Fruit fly (Drosophila melanogaster) whole organism, embryonic: ENCODE results near the gene CG13392.

ENCODE experiments used
- B-H1 ChIP-seq: fragments of 200-800 bp; sonication (Bioruptor generic); IDR thresholded peaks from 3 replicates; pipeline ENCODE4 v1.3.6; 2022; ENCODE audit warnings: missing biosample characterization, missing genetic modification characterization
- CG10267 ChIP-seq: fragments of 200-800 bp; sonication (Bioruptor generic); optimal IDR thresholded peaks from 2 replicates; lab custom pipeline; 2018; ENCODE audit warnings: missing biosample characterization, mild to moderate bottlenecking, missing genetic modification characterization, moderate library complexity
- CG10959 ChIP-seq: fragments of 200-800 bp; sonication (Bioruptor generic); IDR thresholded peaks from 2 replicates; pipeline ENCODE4 v1.3.6; 2022; ENCODE audit warnings: missing biosample characterization, missing genetic modification characterization
- CG11695 ChIP-seq: fragments of 200-800 bp; sonication (Bioruptor generic); IDR thresholded peaks from 3 replicates; pipeline ENCODE4 v1.3.6; 2022; ENCODE audit warnings: missing biosample characterization, missing genetic modification characterization
- CG13296 ChIP-seq: fragments of 200-800 bp; sonication (Bioruptor generic); optimal IDR thresholded peaks from 3 replicates; lab custom pipeline; 2018; ENCODE audit warnings: missing biosample characterization, mild to moderate bottlenecking, missing genetic modification characterization
- CG13424 ChIP-seq: fragments of 200-800 bp; sonication (Bioruptor generic); optimal IDR thresholded peaks from 2 replicates; lab custom pipeline; 2019; ENCODE audit warnings: missing biosample characterization, mild to moderate bottlenecking, missing genetic modification characterization, moderate library complexity
- CG2199 ChIP-seq: fragments of 200-800 bp; sonication (Bioruptor generic); IDR thresholded peaks from 3 replicates; pipeline ENCODE4 v1.3.6; 2022; ENCODE audit warnings: missing biosample characterization, missing genetic modification characterization
- CG2202 ChIP-seq: fragments of 200-800 bp; sonication (Bioruptor generic); optimal IDR thresholded peaks from 2 replicates; lab custom pipeline; 2018; ENCODE audit warnings: missing biosample characterization, mild to moderate bottlenecking, missing genetic modification characterization
- CG3065 ChIP-seq: fragments of 200-800 bp; sonication (Bioruptor generic); optimal IDR thresholded peaks from 2 replicates; lab custom pipeline; 2016; ENCODE audit warnings: missing biosample characterization, missing genetic modification characterization
- CG31441 ChIP-seq: fragments of 200-800 bp; sonication (Bioruptor generic); IDR thresholded peaks from 2 replicates; pipeline ENCODE4 v1.3.6; 2022; ENCODE audit warnings: missing biosample characterization, missing genetic modification characterization
- CG32532 ChIP-seq: fragments of 200-800 bp; sonication (Bioruptor generic); IDR thresholded peaks from 2 replicates; pipeline ENCODE4 v1.3.6; 2022; ENCODE audit warnings: missing biosample characterization, missing genetic modification characterization
- CG3847 ChIP-seq: fragments of 200-800 bp; sonication (Bioruptor generic); IDR thresholded peaks from 2 replicates; pipeline ENCODE4 v1.3.6; 2022; ENCODE audit warnings: missing biosample characterization, missing genetic modification characterization
- CG6689 ChIP-seq: fragments of 200-800 bp; sonication (Bioruptor generic); IDR thresholded peaks from 2 replicates; pipeline ENCODE4 v1.3.6; 2022; ENCODE audit warnings: missing biosample characterization, missing genetic modification characterization
- CG6813 ChIP-seq: fragments of 200-800 bp; sonication (Bioruptor generic); optimal IDR thresholded peaks from 2 replicates; lab custom pipeline; 2017; ENCODE audit warnings: missing biosample characterization, missing genetic modification characterization, mild to moderate bottlenecking, moderate library complexity, missing genetic modification reagents
- CG7556 ChIP-seq: fragments of 200-800 bp; sonication (Bioruptor generic); optimal IDR thresholded peaks from 2 replicates; lab custom pipeline; 2017; ENCODE audit warnings: missing biosample characterization, mild to moderate bottlenecking, missing genetic modification characterization
- CG7987 ChIP-seq: fragments of 200-800 bp; sonication (Bioruptor generic); optimal IDR thresholded peaks from 2 replicates; lab custom pipeline; 2018; ENCODE audit warnings: missing biosample characterization, mild to moderate bottlenecking, missing genetic modification characterization, moderate library complexity
- CG9609 ChIP-seq: fragments of 200-800 bp; sonication (Bioruptor generic); optimal IDR thresholded peaks from 3 replicates; lab custom pipeline; 2016; ENCODE audit warnings: missing biosample characterization, missing genetic modification characterization
- Dad ChIP-seq: fragments of 200-800 bp; sonication (Bioruptor generic); optimal IDR thresholded peaks from 3 replicates; lab custom pipeline; 2016; ENCODE audit warnings: missing biosample characterization, missing genetic modification characterization
- Dek ChIP-seq: fragments of 200-800 bp; sonication (Bioruptor generic); optimal IDR thresholded peaks from 3 replicates; lab custom pipeline; 2019; ENCODE audit warnings: missing biosample characterization, mild to moderate bottlenecking, missing genetic modification characterization, moderate library complexity
- Doc3 ChIP-seq: fragments of 200-800 bp; sonication (Bioruptor generic); IDR thresholded peaks from 3 replicates; pipeline ENCODE4 v1.3.6; 2022; ENCODE audit warnings: missing biosample characterization, missing genetic modification characterization; ENCODE audit not compliant: partially characterized antibody
- Ets97D ChIP-seq: fragments of 200-800 bp; sonication (Bioruptor generic); optimal IDR thresholded peaks from 3 replicates; lab custom pipeline; 2016; ENCODE audit warnings: missing biosample characterization, missing genetic modification characterization
- Fer3 ChIP-seq: fragments of 200-800 bp; sonication (Bioruptor generic); optimal IDR thresholded peaks from 2 replicates; lab custom pipeline; 2018; ENCODE audit warnings: missing biosample characterization, mild to moderate bottlenecking, missing genetic modification characterization, moderate library complexity
- H2.0 ChIP-seq: fragments of 200-800 bp; sonication (Bioruptor generic); IDR thresholded peaks from 2 replicates; pipeline ENCODE4 v1.3.6; 2022; ENCODE audit warnings: missing biosample characterization, missing genetic modification characterization
- Lhr ChIP-seq: fragments of 200-800 bp; sonication (Bioruptor generic); optimal IDR thresholded peaks from 3 replicates; lab custom pipeline; 2017; ENCODE audit warnings: mild to moderate bottlenecking, missing biosample characterization, missing genetic modification reagents, missing genetic modification characterization
- MESR4 ChIP-seq: fragments of 200-800 bp; sonication (Bioruptor generic); optimal IDR thresholded peaks from 2 replicates; lab custom pipeline; 2018; ENCODE audit warnings: missing biosample characterization, mild to moderate bottlenecking, missing genetic modification characterization, moderate library complexity
- Myb ChIP-seq: fragments of 200-800 bp; sonication (Bioruptor generic); optimal IDR thresholded peaks from 2 replicates; lab custom pipeline; 2016; ENCODE audit warnings: missing biosample characterization, missing genetic modification characterization
- Nf-YC ChIP-seq: fragments of 200-800 bp; optimal IDR thresholded peaks from 3 replicates; lab custom pipeline; 2019; ENCODE audit warnings: missing biosample characterization, mild to moderate bottlenecking, missing genetic modification characterization, moderate library complexity
- Oli ChIP-seq: fragments of 200-800 bp; sonication (Bioruptor generic); optimal IDR thresholded peaks from 2 replicates; lab custom pipeline; 2018; ENCODE audit warnings: missing biosample characterization, mild to moderate bottlenecking, missing genetic modification characterization, moderate library complexity
- ab ChIP-seq: fragments of 200-800 bp; sonication (Bioruptor generic); optimal IDR thresholded peaks from 2 replicates; lab custom pipeline; 2016; ENCODE audit warnings: missing biosample characterization, missing genetic modification characterization
- br ChIP-seq: fragments of >200 bp; optimal IDR thresholded peaks from 2 replicates; lab custom pipeline; 2017
- bsh ChIP-seq, 2 experiments: fragments of 200-800 bp; sonication (Bioruptor generic); optimal IDR thresholded peaks; 2 replicates each; lab custom pipeline; 2017 to 2018; ENCODE audit warnings: mild to moderate bottlenecking in 2 of 2, missing biosample characterization in 2 of 2, missing genetic modification characterization in 2 of 2, moderate library complexity in 1 of 2
- chn ChIP-seq: fragments of 200-800 bp; sonication (Bioruptor generic); optimal IDR thresholded peaks from 2 replicates; lab custom pipeline; 2016; ENCODE audit warnings: missing biosample characterization, missing genetic modification characterization
- cwo ChIP-seq: fragments of 200-800 bp; sonication (Bioruptor generic); optimal IDR thresholded peaks from 3 replicates; lab custom pipeline; 2017; ENCODE audit warnings: missing biosample characterization, missing genetic modification characterization, mild to moderate bottlenecking, moderate library complexity, missing genetic modification reagents
- dan ChIP-seq: fragments of 200-800 bp; sonication (Bioruptor generic); IDR thresholded peaks from 2 replicates; pipeline ENCODE4 v1.3.6; 2022; ENCODE audit warnings: missing biosample characterization, missing genetic modification characterization
- dimm ChIP-seq: fragments of 200-800 bp; sonication (Bioruptor generic); IDR thresholded peaks from 2 replicates; pipeline ENCODE4 v1.3.6; 2022; ENCODE audit warnings: missing biosample characterization, missing genetic modification characterization
- dysf ChIP-seq: fragments of 200-800 bp; sonication (Bioruptor generic); IDR thresholded peaks from 3 replicates; pipeline ENCODE4 v1.3.6; 2022; ENCODE audit warnings: missing biosample characterization, missing genetic modification characterization
- gcm ChIP-seq: fragments of 200-800 bp; sonication (Bioruptor generic); optimal IDR thresholded peaks from 2 replicates; lab custom pipeline; 2019; ENCODE audit warnings: missing biosample characterization, mild to moderate bottlenecking, missing genetic modification characterization, moderate library complexity
- ken ChIP-seq: fragments of 200-800 bp; sonication (Bioruptor generic); IDR thresholded peaks from 3 replicates; pipeline ENCODE4 v1.3.6; 2022; ENCODE audit warnings: missing biosample characterization, missing genetic modification characterization
- lab ChIP-seq: fragments of 200-800 bp; sonication (Bioruptor generic); optimal IDR thresholded peaks from 3 replicates; lab custom pipeline; 2017; ENCODE audit warnings: missing biosample characterization, missing genetic modification characterization, mild to moderate bottlenecking, moderate library complexity, missing genetic modification reagents
- mld ChIP-seq: fragments of 200-800 bp; sonication (Bioruptor generic); IDR thresholded peaks from 3 replicates; pipeline ENCODE4 v1.3.6; 2022; ENCODE audit warnings: missing biosample characterization, missing genetic modification characterization; ENCODE audit not compliant: partially characterized antibody
- nerfin-1 ChIP-seq: fragments of 200-800 bp; sonication (Bioruptor generic); optimal IDR thresholded peaks from 3 replicates; lab custom pipeline; 2019; ENCODE audit warnings: missing biosample characterization, mild to moderate bottlenecking, missing genetic modification characterization, moderate library complexity
- nom ChIP-seq: fragments of 200-800 bp; sonication (Bioruptor generic); optimal IDR thresholded peaks from 2 replicates; lab custom pipeline; 2017; ENCODE audit warnings: missing biosample characterization, missing genetic modification characterization, mild to moderate bottlenecking, moderate library complexity, missing genetic modification reagents
- otp ChIP-seq: fragments of 200-800 bp; sonication (Bioruptor generic); IDR thresholded peaks from 3 replicates; pipeline ENCODE4, ENCODE4 v1.3.6; 2022; ENCODE audit warnings: missing biosample characterization, missing genetic modification characterization
- p53 ChIP-seq: fragments of 200-800 bp; sonication (Bioruptor generic); optimal IDR thresholded peaks from 2 replicates; lab custom pipeline; 2016; ENCODE audit warnings: missing biosample characterization, missing genetic modification characterization
- phol ChIP-seq: fragments of 200-800 bp; sonication (Bioruptor generic); optimal IDR thresholded peaks from 3 replicates; lab custom pipeline; 2018; ENCODE audit warnings: missing biosample characterization, mild to moderate bottlenecking, missing genetic modification characterization, moderate library complexity
- scrt ChIP-seq: fragments of 200-800 bp; sonication (Bioruptor generic); optimal IDR thresholded peaks from 2 replicates; lab custom pipeline; 2018; ENCODE audit warnings: missing biosample characterization, mild to moderate bottlenecking, missing genetic modification characterization, moderate library complexity
- ssp ChIP-seq: fragments of 200-800 bp; sonication (Bioruptor generic); IDR thresholded peaks from 2 replicates; pipeline ENCODE4 v1.3.6; 2022; ENCODE audit warnings: missing biosample characterization, missing genetic modification characterization
- vnd ChIP-seq: fragments of 200-800 bp; sonication (Bioruptor generic); IDR thresholded peaks from 3 replicates; pipeline ENCODE4 v1.3.6; 2022; ENCODE audit warnings: missing biosample characterization, missing genetic modification characterization; ENCODE audit not compliant: partially characterized antibody
- wek ChIP-seq: fragments of 200-800 bp; sonication (Bioruptor generic); optimal IDR thresholded peaks from 3 replicates; lab custom pipeline; 2018; ENCODE audit warnings: missing biosample characterization, mild to moderate bottlenecking, missing genetic modification characterization, moderate library complexity
- zf30C ChIP-seq: fragments of 200-800 bp; sonication (Bioruptor generic); optimal IDR thresholded peaks from 3 replicates; lab custom pipeline; 2018; ENCODE audit warnings: missing biosample characterization, mild to moderate bottlenecking, missing genetic modification characterization

CG13392 gene

DNA sequence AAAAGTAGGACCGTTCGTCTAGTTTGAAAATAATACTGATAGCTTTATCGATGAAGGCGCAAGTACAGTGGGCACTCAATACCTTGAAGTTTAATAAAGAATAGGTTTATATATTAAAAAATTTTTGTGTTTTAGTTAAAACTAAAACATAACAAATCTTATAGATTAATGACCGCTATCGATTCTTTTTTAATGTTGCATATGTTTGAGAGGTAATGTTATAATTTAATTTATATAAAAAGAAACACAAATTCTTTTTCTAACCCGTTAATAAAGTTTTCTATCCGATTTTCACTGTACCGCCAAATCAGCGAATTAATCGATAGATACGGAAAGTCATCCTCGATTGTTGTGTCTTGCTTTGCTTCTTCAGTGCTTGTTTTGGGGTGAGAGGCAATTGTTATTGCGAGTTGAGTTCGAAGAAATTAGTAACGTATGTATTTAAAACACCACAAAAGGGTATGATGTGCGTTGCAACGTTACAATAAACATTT, 1.5 kb upstream of the CG13392 start, which contains the start of the genes Dad1 and CG13384 (continued):
- TF ChIP-seq ssp (peak; percentile 86), dan (GFP tag; lab: Robert Waterston, UW) (peak; percentile 63), otp (0 out of 3 replicates have a peak, but pooled peaks have one; percentile 55), CG10267 (tag; lab: Kevin White, UChicago) (peak; percentile 92), CG10959 (GFP tag; lab: Robert Waterston, UW) (peak; percentile 69), Dad (GFP tag; lab: Kevin White, UChicago) (peak; percentile 44), B-H1 (GFP tag; lab: Robert Waterston, UW) (peak; percentile 85), phol (tag; lab: Kevin White, UChicago) (peak; percentile 94), CG3847 (GFP tag; lab: Robert Waterston, UW) (peak; percentile 94), Fer3 (tag; lab: Kevin White, UChicago) (peak; percentile 95), bsh (GFP tag; optimal IDR thresholded peaks at IDR 0.05; lab: Kevin White, UChicago) (peak in 1 of 2 experiments; percentile 90), CG13424 (peak; percentile 96), nom (GFP tag; lab: Kevin White, UChicago) (peak; percentile 84), CG31441 (GFP tag; lab: Robert Waterston, UW) (peak; percentile 97), gcm (GFP tag; lab: Kevin White, UChicago) (peak; percentile 93), zf30C (peak; percentile 6), p53 (GFP tag; lab: Kevin White, UChicago) (no peak), CG6689 (peak; percentile 94), chn (GFP tag; lab: Kevin White, UChicago) (peak; percentile 68), CG11695 (GFP tag; lab: Robert Waterston, UW) (peak; percentile 92), CG7987 (GFP tag; lab: Kevin White, UChicago) (peak; percentile 40), CG32532 (GFP tag; lab: Robert Waterston, UW) (peak; percentile 96), vnd (no peak), dimm (GFP tag; lab: Robert Waterston, UW) (peak; percentile 58), MESR4 (GFP tag; lab: Kevin White, UChicago) (no peak), CG7556 (GFP tag; lab: Kevin White, UChicago) (peak; percentile 94), CG6813 (GFP tag; lab: Kevin White, UChicago) (peak; percentile 84), dysf (GFP tag; lab: Robert Waterston, UW) (peak; percentile 96), ab (GFP tag; lab: Kevin White, UChicago) (peak; percentile 20), CG13296 (GFP tag; lab: Kevin White, UChicago) (peak; percentile 96), Doc3 (GFP tag; lab: Robert Waterston, UW) (peak; percentile 32; the same call in 1 of the 3 replicates), ken (GFP tag; lab: Robert Waterston, UW) (peak; percentile 81), Oli (peak; percentile 91), CG2202 (peak; percentile 81), lab (peak; percentile 95), Lhr (peak; percentile 58), H2.0 (GFP tag; lab: Robert Waterston, UW) (peak; percentile 89), Dek (tag; lab: Kevin White, UChicago) (peak; percentile 96), CG9609 (GFP tag; lab: Kevin White, UChicago) (no peak), CG3065 (GFP tag; lab: Kevin White, UChicago) (peak; percentile 57), Ets97D (GFP tag; lab: Kevin White, UChicago) (peak; percentile 55), Nf-YC (tag; lab: Kevin White, UChicago) (peak; percentile 91), Myb (peak; percentile 28), wek (peak; percentile 15), cwo (GFP tag; lab: Kevin White, UChicago) (peak; percentile 90), CG2199 (0 out of 3 replicates have a peak, but pooled peaks have one; percentile 62), br (no peak), scrt (peak; percentile 85), nerfin-1 (peak; percentile 90), mld (GFP tag; lab: Robert Waterston, UW) (no peak)
